Worm (Caenorhabditis elegans) whole organism, L1 larva: ENCODE measurements around the gene his-35.
A peak's percentile ranks its signal among the peaks of the same experiment; 100 is the strongest.

Experiments used
- C04F5.9 ChIP-seq: sonication (generic microtip); optimal IDR thresholded peaks from 2 replicates; lab custom pipeline; 2016; ENCODE audit warnings: missing genetic modification characterization, missing compliant biosample characterization
- F16B12.6 ChIP-seq: fragments of 150-350 bp; optimal IDR thresholded peaks from 2 replicates; lab custom pipeline; 2014; ENCODE audit warnings: missing biosample characterization, missing genetic modification characterization
- alr-1 ChIP-seq: fragments of 200-800 bp; sonication (Bioruptor generic); optimal IDR thresholded peaks from 2 replicates; lab custom pipeline; 2018; ENCODE audit warnings: borderline replicate concordance, mild to moderate bottlenecking, missing genetic modification characterization, missing compliant biosample characterization
- ama-1 ChIP-seq: fragments of 150-350 bp; optimal IDR thresholded peaks from 2 replicates; lab custom pipeline; 2014
- ceh-82 ChIP-seq, 3 experiments: fragments of 150-350 bp in 1 of 3; sonication (generic microtip) in 2 of 3; optimal IDR thresholded peaks; 2 replicates each; lab custom pipeline; 2014 to 2017; ENCODE audit warnings: missing biosample characterization in 3 of 3, missing genetic modification characterization in 3 of 3
- ceh-88 ChIP-seq: fragments of 200-800 bp; sonication (Bioruptor generic); IDR thresholded peaks from 2 replicates; pipeline ENCODE4 v1.3.6; 2022; ENCODE audit warnings: missing genetic modification characterization, missing compliant biosample characterization
- dpl-1 ChIP-seq, 3 experiments: fragments of 150-350 bp in 2 of 3; sonication (generic microtip) in 1 of 3; optimal IDR thresholded peaks; 2 replicates each; lab custom pipeline; 2014 to 2017; ENCODE audit warnings: missing biosample characterization in 3 of 3, missing genetic modification characterization in 3 of 3, missing genetic modification reagents in 3 of 3
- efl-1 ChIP-seq, 4 experiments: fragments of 150-350 bp; optimal IDR thresholded peaks in 3 of 4; peaks in 1 of 4; 1 replicate in 1 of 4; 2 replicates in 3 of 4; lab custom pipeline; 2014; ENCODE audit warnings: missing biosample characterization in 2 of 4, missing genetic modification characterization in 2 of 4, missing genetic modification reagents in 2 of 4
- egl-13 ChIP-seq: sonication (generic microtip); optimal IDR thresholded peaks from 2 replicates; lab custom pipeline; 2016; ENCODE audit warnings: missing genotype, missing genetic modification reagents, missing genetic modification characterization, missing compliant biosample characterization
- egl-27 ChIP-seq, 2 experiments: fragments of 150-350 bp in 1 of 2; sonication (generic microtip); optimal IDR thresholded peaks; 3 replicates each; lab custom pipeline; 2017 to 2018; ENCODE audit warnings: missing biosample characterization in 2 of 2, missing genetic modification characterization in 2 of 2, missing genetic modification reagents in 2 of 2
- elt-2 ChIP-seq: sonication (generic microtip); optimal IDR thresholded peaks from 2 replicates; lab custom pipeline; 2016; ENCODE audit warnings: missing genetic modification characterization, mild to moderate bottlenecking, inconsistent platforms, missing compliant biosample characterization, missing genetic modification reagents
- elt-3 ChIP-seq, 6 experiments: fragments of 150-350 bp in 1 of 6; sonication (generic microtip); optimal IDR thresholded peaks; 2 replicates each; lab custom pipeline; 2017 to 2018; ENCODE audit warnings: missing biosample characterization in 6 of 6, missing genetic modification characterization in 6 of 6, inconsistent platforms in 1 of 6
- ets-5 ChIP-seq: fragments of 200-800 bp; sonication (Bioruptor generic); IDR thresholded peaks from 2 replicates; pipeline ENCODE4 v1.3.6; 2022; ENCODE audit warnings: missing genetic modification characterization, missing compliant biosample characterization
- fkh-4 ChIP-seq: sonication (generic microtip); optimal IDR thresholded peaks from 2 replicates; lab custom pipeline; 2016; ENCODE audit warnings: missing compliant biosample characterization, missing genetic modification characterization, borderline replicate concordance
- fos-1 ChIP-seq: fragments of 150-350 bp; optimal IDR thresholded peaks from 2 replicates; lab custom pipeline; 2014; ENCODE audit warnings: missing biosample characterization, missing genetic modification characterization
- grh-1 ChIP-seq: fragments of 200-800 bp; sonication (Bioruptor generic); IDR thresholded peaks from 2 replicates; pipeline ENCODE4 v1.3.6; 2022; ENCODE audit warnings: missing genetic modification reagents, missing genetic modification characterization, missing compliant biosample characterization
- hlh-4 ChIP-seq: sonication (generic microtip); optimal IDR thresholded peaks from 2 replicates; lab custom pipeline; 2016; ENCODE audit warnings: mild to moderate bottlenecking, missing genetic modification characterization, missing compliant biosample characterization
- hpl-2 ChIP-seq: fragments of 150-350 bp; optimal IDR thresholded peaks from 2 replicates; lab custom pipeline; 2014; ENCODE audit warnings: missing biosample characterization, missing genetic modification reagents, missing genetic modification characterization
- jun-1 ChIP-seq: fragments of 150-350 bp; optimal IDR thresholded peaks from 2 replicates; lab custom pipeline; 2014; ENCODE audit warnings: missing biosample characterization, missing genetic modification reagents, missing genetic modification characterization
- lin-13 ChIP-seq: fragments of 150-350 bp; optimal IDR thresholded peaks from 2 replicates; lab custom pipeline; 2014; ENCODE audit warnings: missing biosample characterization, missing genetic modification reagents, missing genetic modification characterization
- lin-15B ChIP-seq: fragments of 150-350 bp; sonication (generic microtip); optimal IDR thresholded peaks from 3 replicates; lab custom pipeline; 2014; ENCODE audit warnings: missing biosample characterization, missing genetic modification characterization
- lin-39 ChIP-seq: fragments of 150-350 bp; optimal IDR thresholded peaks from 2 replicates; lab custom pipeline; 2014; ENCODE audit warnings: missing biosample characterization, missing genetic modification reagents, missing genetic modification characterization
- lir-3 ChIP-seq: sonication (generic microtip); optimal IDR thresholded peaks from 2 replicates; lab custom pipeline; 2016; ENCODE audit warnings: mild to moderate bottlenecking, missing genetic modification characterization, moderate library complexity, missing compliant biosample characterization; ENCODE audit not compliant: poor library complexity
- mdl-1 ChIP-seq, 2 experiments: fragments of 150-350 bp; optimal IDR thresholded peaks; 2 replicates each; lab custom pipeline; 2014 to 2017; ENCODE audit warnings: missing biosample characterization in 2 of 2, missing genetic modification characterization in 2 of 2, inconsistent platforms in 1 of 2
- mef-2 ChIP-seq: fragments of 150-350 bp; optimal IDR thresholded peaks from 2 replicates; lab custom pipeline; 2014; ENCODE audit warnings: missing biosample characterization, missing genetic modification characterization
- nhr-11 ChIP-seq: fragments of 150-350 bp; optimal IDR thresholded peaks from 2 replicates; lab custom pipeline; 2014; ENCODE audit warnings: missing biosample characterization, missing genetic modification characterization
- nhr-12 ChIP-seq: sonication (generic microtip); optimal IDR thresholded peaks from 2 replicates; lab custom pipeline; 2017; ENCODE audit warnings: missing biosample characterization, missing genetic modification characterization
- nhr-19 ChIP-seq: fragments of 200-800 bp; sonication (Bioruptor generic); conservative IDR thresholded peaks from 2 replicates; pipeline ENCODE4 v1.3.6; 2022; ENCODE audit warnings: missing genetic modification characterization, missing compliant biosample characterization
- nhr-20 ChIP-seq: sonication (generic microtip); optimal IDR thresholded peaks from 2 replicates; lab custom pipeline; 2016; ENCODE audit warnings: mild to moderate bottlenecking, missing genetic modification characterization, missing compliant biosample characterization
- nhr-71 ChIP-seq: sonication (generic microtip); optimal IDR thresholded peaks from 2 replicates; lab custom pipeline; 2016; ENCODE audit warnings: mild to moderate bottlenecking, missing genetic modification characterization, moderate library complexity, missing compliant biosample characterization
- nhr-77 ChIP-seq: fragments of 150-350 bp; optimal IDR thresholded peaks from 2 replicates; lab custom pipeline; 2014; ENCODE audit warnings: missing biosample characterization, missing genetic modification characterization
- nhr-84 ChIP-seq: sonication (generic microtip); optimal IDR thresholded peaks from 2 replicates; lab custom pipeline; 2017; ENCODE audit warnings: missing biosample characterization, missing genetic modification characterization
- nhr-85 ChIP-seq: sonication (generic microtip); peaks from one replicate; lab custom pipeline; 2016; ENCODE audit warnings: missing genetic modification characterization, inconsistent platforms, missing compliant biosample characterization
- nhr-90 ChIP-seq: sonication (generic microtip); optimal IDR thresholded peaks from 2 replicates; lab custom pipeline; 2016; ENCODE audit warnings: mild to moderate bottlenecking, missing genetic modification characterization, missing compliant biosample characterization; ENCODE audit not compliant: poor library complexity
- pag-3 ChIP-seq: sonication (generic microtip); optimal IDR thresholded peaks from 2 replicates; lab custom pipeline; 2017; ENCODE audit warnings: missing genetic modification characterization, mild to moderate bottlenecking, missing compliant biosample characterization, antibody characterized with exemption, borderline replicate concordance; ENCODE audit not compliant: insufficient read depth
- pax-3 ChIP-seq: fragments of 200-800 bp; sonication (Bioruptor generic); optimal IDR thresholded peaks from 2 replicates; lab custom pipeline; 2018; ENCODE audit warnings: mild to moderate bottlenecking, missing genetic modification characterization, moderate library complexity, missing compliant biosample characterization
- pqm-1 ChIP-seq: sonication (generic microtip); optimal IDR thresholded peaks from 3 replicates; lab custom pipeline; 2017; ENCODE audit warnings: missing biosample characterization, missing genetic modification characterization
- rnt-1 ChIP-seq: sonication (generic microtip); optimal IDR thresholded peaks from 2 replicates; lab custom pipeline; 2016; ENCODE audit warnings: mild to moderate bottlenecking, missing genetic modification characterization, moderate library complexity, missing compliant biosample characterization
- snpc-4 ChIP-seq: fragments of 150-350 bp; optimal IDR thresholded peaks from 2 replicates; lab custom pipeline; 2014; ENCODE audit warnings: missing biosample characterization, missing genetic modification characterization
- sptf-1 ChIP-seq: fragments of 150-350 bp; optimal IDR thresholded peaks from 2 replicates; lab custom pipeline; 2014; ENCODE audit warnings: missing biosample characterization, missing genetic modification characterization
- swsn-7 ChIP-seq: sonication (generic microtip); optimal IDR thresholded peaks from 2 replicates; lab custom pipeline; 2016; ENCODE audit warnings: missing genetic modification characterization, missing compliant biosample characterization
- unc-30 ChIP-seq: sonication (generic microtip); optimal IDR thresholded peaks from 2 replicates; lab custom pipeline; 2017; ENCODE audit warnings: missing biosample characterization, missing genetic modification characterization
- unc-62 ChIP-seq: fragments of 150-350 bp; optimal IDR thresholded peaks from 2 replicates; lab custom pipeline; 2014; ENCODE audit warnings: missing biosample characterization, missing genetic modification reagents, missing genetic modification characterization
- unc-98 ChIP-seq: fragments of 200-800 bp; sonication (Bioruptor generic); IDR thresholded peaks from 2 replicates; pipeline ENCODE4 v1.3.6; 2022; ENCODE audit warnings: missing genetic modification characterization, missing compliant biosample characterization
- vab-15 ChIP-seq: sonication (generic microtip); optimal IDR thresholded peaks from 2 replicates; lab custom pipeline; 2017; ENCODE audit warnings: missing genotype, mild to moderate bottlenecking, missing genetic modification characterization, missing compliant biosample characterization
- xbp-1 ChIP-seq: sonication (generic microtip); optimal IDR thresholded peaks from 2 replicates; lab custom pipeline; 2016; ENCODE audit warnings: missing genetic modification characterization, missing compliant biosample characterization
- ztf-11 ChIP-seq, 2 experiments: sonication (generic microtip); optimal IDR thresholded peaks; 2 replicates each; lab custom pipeline; 2016 to 2017; ENCODE audit warnings: missing genetic modification characterization in 2 of 2, missing biosample characterization in 1 of 2, missing compliant biosample characterization in 1 of 2
- ztf-4 ChIP-seq: fragments of 150-350 bp; optimal IDR thresholded peaks from 2 replicates; lab custom pipeline; 2014; ENCODE audit warnings: missing biosample characterization, missing genetic modification characterization

The his-35 gene

ce11 chrV:9549459-9549858 lies 4.4 kb upstream of the his-35 start, which contains the start of gene nstp-10 (continued):
- TF ChIP-seq nhr-85 (tag; lab: Kevin White, UChicago), result no peak
- TF ChIP-seq efl-1 (optimal IDR thresholded peaks at IDR 0.05; lab: Kevin White, UChicago), result peak; percentile 64 to 68
- TF ChIP-seq efl-1 (GFP tag; optimal IDR thresholded peaks at IDR 0.05 in 1 of 2; lab: Kevin White, UChicago), result peak in 1 of 2 experiments; percentile 53
- no peak for TF ChIP-seq ztf-11 (tag; optimal IDR thresholded peaks at IDR 0.05; lab: Kevin White, UChicago)
- no peak for TF ChIP-seq ama-1
- no peak for TF ChIP-seq elt-3 (tag; optimal IDR thresholded peaks at IDR 0.05; lab: Kevin White, UChicago)
- peak; percentile 16 for TF ChIP-seq lin-13 (GFP tag; lab: Kevin White, UChicago)
- TF ChIP-seq nhr-20 (tag; lab: Kevin White, UChicago), result peak; percentile 44
- TF ChIP-seq unc-98 (GFP tag; lab: Robert Waterston, UW), result no peak
- TF ChIP-seq alr-1, result no peak
- no peak for TF ChIP-seq vab-15 (tag; lab: Kevin White, UChicago)
- no peak for TF ChIP-seq unc-30
- TF ChIP-seq nhr-77 (tag; lab: Kevin White, UChicago), result no peak
- TF ChIP-seq swsn-7 (tag; lab: Kevin White, UChicago), result peak; percentile 46
- TF ChIP-seq xbp-1 (tag; lab: Kevin White, UChicago), result peak; percentile 51
- no peak for TF ChIP-seq nhr-11 (tag; lab: Kevin White, UChicago)
- TF ChIP-seq nhr-12 (tag; lab: Kevin White, UChicago), result no peak
- TF ChIP-seq lin-15B (tag; lab: Kevin White, UChicago), result peak; percentile 31
- TF ChIP-seq grh-1 (GFP tag; lab: Robert Waterston, UW), result no peak
- TF ChIP-seq fkh-4 (tag; lab: Kevin White, UChicago), result no peak
- TF ChIP-seq pqm-1 (tag; lab: Kevin White, UChicago), result no peak
- TF ChIP-seq unc-62 (GFP tag; lab: Kevin White, UChicago), result no peak
- TF ChIP-seq elt-2 (tag; lab: Kevin White, UChicago), result no peak
- no peak for TF ChIP-seq mdl-1 (tag; optimal IDR thresholded peaks at IDR 0.05; lab: Kevin White, UChicago)
- TF ChIP-seq dpl-1 (GFP tag; optimal IDR thresholded peaks at IDR 0.05; lab: Kevin White, UChicago), result peak; percentile 12 to 46 (median 43)

ce11 chrV:9546860-9547269 lies 1.8 kb upstream of the his-35 start, which contains the start of gene his-37:
Gene his-37, plus strand, starts transcription at chrV:9547105.
- TF ChIP-seq F16B12.6 (tag; lab: Kevin White, UChicago) (peak; percentile 76), mef-2 (tag; lab: Kevin White, UChicago) (peak; percentile 92), nhr-90 (peak; percentile 99), unc-62 (GFP tag; lab: Kevin White, UChicago) (peak; percentile 88), swsn-7 (tag; lab: Kevin White, UChicago) (peak; percentile 100), ztf-4 (tag; lab: Kevin White, UChicago) (peak; percentile 98), pag-3 (peak; percentile 17), dpl-1 (GFP tag; optimal IDR thresholded peaks at IDR 0.05; lab: Kevin White, UChicago) (peak; percentile 83 to 89 (median 85)), fos-1 (peak; percentile 97), unc-98 (GFP tag; lab: Robert Waterston, UW) (peak; percentile 38; the same call in 1 of the 2 replicates), ceh-88 (GFP tag; lab: Robert Waterston, UW) (peak; percentile 99), lir-3 (tag; lab: Kevin White, UChicago) (peak; percentile 92), nhr-19 (GFP tag; lab: Robert Waterston, UW) (peak; percentile 99), sptf-1 (tag; lab: Kevin White, UChicago) (no peak), pax-3 (peak; percentile 99), egl-27 (tag; optimal IDR thresholded peaks at IDR 0.05; lab: Kevin White, UChicago) (peak; percentile 83), hpl-2 (peak; percentile 97), snpc-4 (tag; lab: Kevin White, UChicago) (peak; percentile 93), C04F5.9 (tag; lab: Kevin White, UChicago) (peak; percentile 86), pqm-1 (tag; lab: Kevin White, UChicago) (peak; percentile 85), elt-2 (tag; lab: Kevin White, UChicago) (peak; percentile 92), hlh-4 (tag; lab: Kevin White, UChicago) (no peak), ceh-82 (tag; optimal IDR thresholded peaks at IDR 0.05; lab: Kevin White, UChicago) (peak; percentile 97 to 99 (median 99)), lin-39 (tag; lab: Kevin White, UChicago) (peak; percentile 90), ets-5 (no peak), alr-1 (no peak), nhr-71 (peak; percentile 99), nhr-84 (tag; lab: Kevin White, UChicago) (peak; percentile 60), grh-1 (GFP tag; lab: Robert Waterston, UW) (peak; percentile 98), ztf-11 (tag; optimal IDR thresholded peaks at IDR 0.05; lab: Kevin White, UChicago) (peak in 1 of 2 experiments; percentile 89), jun-1 (tag; lab: Kevin White, UChicago) (peak; percentile 99), xbp-1 (tag; lab: Kevin White, UChicago) (peak; percentile 99), egl-13 (peak; percentile 99), rnt-1 (tag; lab: Kevin White, UChicago) (peak; percentile 98)
